Comparison of ENCODE assay signal across 1 worm cellular context in genomic region chrV:8018919-8019318, ce11.
TF ChIP-seq lines count a peak whose summit lies in the region.

No protein-coding gene starts in this region.

TF ChIP-seq in whole organism, L4 larva, 104 proteins besides CTCF, POLR2A, EP300 and RAD21 (continued from another document):
- no peak for TF ChIP-seq T26A8.4 (GFP tag; IDR thresholded peaks at IDR 0.05; lab: Robert Waterston, UW)
- no peak for TF ChIP-seq F49E8.2 (tag; optimal IDR thresholded peaks at IDR 0.05; lab: Kevin White, UChicago; ENCODE audit: borderline replicate concordance)
- TF ChIP-seq F10B5.3 (tag; optimal IDR thresholded peaks at IDR 0.05; lab: Kevin White, UChicago) = no peak
- TF ChIP-seq snpc-4 (tag; optimal IDR thresholded peaks at IDR 0.05; lab: Kevin White, UChicago) = no peak
- TF ChIP-seq mep-1 (tag; optimal IDR thresholded peaks at IDR 0.05; lab: Kevin White, UChicago) = no peak
- TF ChIP-seq lin-39 (tag; optimal IDR thresholded peaks at IDR 0.05; lab: Kevin White, UChicago) = no peak
- no peak for TF ChIP-seq unc-39 (tag; optimal IDR thresholded peaks at IDR 0.05; lab: Kevin White, UChicago)
- peak; percentile 17 for TF ChIP-seq hlh-11 (tag; optimal IDR thresholded peaks at IDR 0.05; lab: Kevin White, UChicago)
- TF ChIP-seq zip-2 (tag; optimal IDR thresholded peaks at IDR 0.05; lab: Kevin White, UChicago) = no peak
- no peak for TF ChIP-seq ZK337.2 (GFP tag; IDR thresholded peaks at IDR 0.05; lab: Robert Waterston, UW)
- no peak for TF ChIP-seq egl-43 (GFP tag; IDR thresholded peaks at IDR 0.05; lab: Robert Waterston, UW)
- TF ChIP-seq arid-1 (GFP tag; conservative IDR thresholded peaks at IDR 0.05; lab: Robert Waterston, UW) = no peak
- no peak for TF ChIP-seq T20F7.1 (GFP tag; optimal IDR thresholded peaks at IDR 0.05; lab: Kevin White, UChicago)
- peak; percentile 36 for TF ChIP-seq dve-1 (tag; optimal IDR thresholded peaks at IDR 0.05; lab: Kevin White, UChicago; ENCODE audit: insufficient read depth)
- no peak for TF ChIP-seq mdl-1 (tag; optimal IDR thresholded peaks at IDR 0.05; lab: Kevin White, UChicago)
- TF ChIP-seq ceh-28 (tag; optimal IDR thresholded peaks at IDR 0.05; lab: Kevin White, UChicago) = no peak
- peak; percentile 37 for TF ChIP-seq pqm-1 (tag; optimal IDR thresholded peaks at IDR 0.05; lab: Kevin White, UChicago)
- TF ChIP-seq tag-97 (GFP tag; IDR thresholded peaks at IDR 0.05; lab: Robert Waterston, UW) = no peak
- TF ChIP-seq daf-8 (GFP tag; IDR thresholded peaks at IDR 0.05; lab: Robert Waterston, UW) = no peak
- no peak for TF ChIP-seq mdt-29 (GFP tag; IDR thresholded peaks at IDR 0.05; lab: Robert Waterston, UW)
